ENCODE assay signal across 1 fruit fly cellular context in the genomic region with DNA sequence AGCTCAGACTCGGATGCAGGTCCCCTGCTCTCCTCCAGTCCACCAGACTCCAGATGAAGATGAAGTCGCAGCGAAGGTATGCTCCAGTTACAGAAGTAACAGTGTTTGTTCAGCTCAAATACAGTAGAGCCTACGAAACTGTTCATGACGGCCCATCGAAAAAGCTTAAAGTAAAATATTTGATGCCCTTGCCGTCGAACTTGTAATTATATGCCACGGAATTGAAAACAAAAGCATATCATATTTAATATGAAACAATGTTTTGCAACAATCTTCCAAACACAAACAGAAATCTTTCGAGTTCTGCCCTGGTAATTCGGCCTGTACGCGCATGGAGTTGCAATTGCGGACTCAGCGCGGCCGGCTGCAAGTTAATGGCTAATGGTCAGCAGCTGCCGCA.
TF ChIP-seq lines count a peak whose summit lies in the region.

No protein-coding gene starts in this region.

TF ChIP-seq in whole organism, embryonic, 481 proteins besides CTCF, POLR2A, EP300 and RAD21 (continued from another document):
- peak; percentile 19 for TF ChIP-seq Med (GFP tag; lab: Kevin White, UChicago)
- TF ChIP-seq phol (tag; optimal IDR thresholded peaks at IDR 0.05; lab: Kevin White, UChicago): no peak
- TF ChIP-seq inv (GFP tag; IDR thresholded peaks at IDR 0.05; lab: Robert Waterston, UW; ENCODE audit: partially characterized antibody): no peak
- no peak for TF ChIP-seq kni (GFP tag; optimal IDR thresholded peaks at IDR 0.05; lab: Kevin White, UChicago)
- TF ChIP-seq nmo (GFP tag; optimal IDR thresholded peaks at IDR 0.05; lab: Kevin White, UChicago): no peak
- peak; percentile 33; the same call in 1 of the 2 replicates for TF ChIP-seq Drgx (GFP tag; IDR thresholded peaks at IDR 0.05; lab: Robert Waterston, UW)
- TF ChIP-seq corto (GFP tag; optimal IDR thresholded peaks at IDR 0.05; lab: Kevin White, UChicago): no peak
- no peak for TF ChIP-seq Lhr (GFP tag; optimal IDR thresholded peaks at IDR 0.05; lab: Kevin White, UChicago)
- TF ChIP-seq Xrp1 (GFP tag; IDR thresholded peaks at IDR 0.05; lab: Robert Waterston, UW): 0 out of 2 replicates have a peak, but pooled peaks have one; percentile 7
- TF ChIP-seq Kr (GFP tag; optimal IDR thresholded peaks at IDR 0.05; lab: Kevin White, UChicago): no peak
- TF ChIP-seq insv (GFP tag; optimal IDR thresholded peaks at IDR 0.05; lab: Kevin White, UChicago): no peak
- TF ChIP-seq ab (GFP tag; optimal IDR thresholded peaks at IDR 0.05; lab: Kevin White, UChicago): no peak
- TF ChIP-seq kay (GFP tag; optimal IDR thresholded peaks at IDR 0.05; lab: Kevin White, UChicago): no peak
- TF ChIP-seq CG30431 (GFP tag; optimal IDR thresholded peaks at IDR 0.05; lab: Kevin White, UChicago): no peak
- TF ChIP-seq hbn (GFP tag; IDR thresholded peaks at IDR 0.05; lab: Robert Waterston, UW; ENCODE audit: partially characterized antibody): no peak
- TF ChIP-seq chn (GFP tag; optimal IDR thresholded peaks at IDR 0.05; lab: Kevin White, UChicago): no peak
- TF ChIP-seq Meics (GFP tag; optimal IDR thresholded peaks at IDR 0.05; lab: Kevin White, UChicago): no peak
- TF ChIP-seq slp2 (GFP tag; optimal IDR thresholded peaks at IDR 0.05; lab: Kevin White, UChicago): no peak
- TF ChIP-seq knrl (GFP tag; IDR thresholded peaks at IDR 0.05; lab: Robert Waterston, UW; ENCODE audit: partially characterized antibody): no peak
- TF ChIP-seq chm (GFP tag; IDR thresholded peaks at IDR 0.05; lab: Robert Waterston, UW): peak; percentile 23; the same call in 1 of the 2 replicates
- TF ChIP-seq Asciz (GFP tag; optimal IDR thresholded peaks at IDR 0.05; lab: Kevin White, UChicago): no peak
- no peak for TF ChIP-seq CG12071 (GFP tag; optimal IDR thresholded peaks at IDR 0.05; lab: Kevin White, UChicago)
- TF ChIP-seq Opbp (GFP tag; IDR thresholded peaks at IDR 0.05; lab: Robert Waterston, UW; ENCODE audit: partially characterized antibody): no peak
- TF ChIP-seq lola (GFP tag; optimal IDR thresholded peaks at IDR 0.05; lab: Kevin White, UChicago): no peak
- TF ChIP-seq ac (GFP tag; optimal IDR thresholded peaks at IDR 0.05; lab: Kevin White, UChicago): no peak
